Worm (Caenorhabditis elegans) whole organism, L4/young adult: ENCODE data around the gene F28C6.10.

ENCODE experiments used
- W03F9.2 ChIP-seq: fragments of 150-350 bp; optimal IDR thresholded peaks from 2 replicates; lab custom pipeline; 2014; ENCODE audit warnings: missing biosample characterization, missing genetic modification characterization
- dao-5 ChIP-seq: sonication (generic microtip); optimal IDR thresholded peaks from 2 replicates; lab custom pipeline; 2016; ENCODE audit warnings: missing genotype, missing genetic modification characterization, moderate library complexity, missing compliant biosample characterization
- him-1 ChIP-seq: sonication (generic microtip); optimal IDR thresholded peaks from 2 replicates; lab custom pipeline; 2016; ENCODE audit warnings: missing genotype, missing genetic modification reagents, missing genetic modification characterization, missing compliant biosample characterization

The F28C6.10 gene

ce11 chrII:8603567-8604359, 4.0 kb upstream of the F28C6.10 start, which contains the start of gene suf-1:
TSS of gene suf-1 (plus strand) at chrII:8603846.
- peak; percentile 53 for TF ChIP-seq dao-5
- peak; percentile 37 for TF ChIP-seq W03F9.2 (tag; lab: Kevin White, UChicago)
- no peak for TF ChIP-seq him-1 (tag; lab: Kevin White, UChicago)

ce11 chrII:8606549-8606948, 1.2 kb upstream of the F28C6.10 start, which contains the start of gene F28C6.8:
TSS of gene F28C6.8 (plus strand) at chrII:8606849.
- no peak for TF ChIP-seq W03F9.2 (tag; lab: Kevin White, UChicago)
- no peak for TF ChIP-seq dao-5
- TF ChIP-seq him-1 (tag; lab: Kevin White, UChicago): no peak

ce11 chrII:8610085-8610484, 2.3 kb downstream of the F28C6.10 start, which contains the start of gene F28C6.9:
TSS of gene F28C6.9 (minus strand) at chrII:8610185.
- no peak for TF ChIP-seq him-1 (tag; lab: Kevin White, UChicago)
- no peak for TF ChIP-seq dao-5
- TF ChIP-seq W03F9.2 (tag; lab: Kevin White, UChicago): no peak

ce11 chrII:8610585-8610984, 2.8 kb downstream of the F28C6.10 start:
- TF ChIP-seq dao-5 (no peak), him-1 (tag; lab: Kevin White, UChicago) (no peak), W03F9.2 (tag; lab: Kevin White, UChicago) (no peak)

- no peak for TF ChIP-seq dao-5
- TF ChIP-seq W03F9.2 (tag; lab: Kevin White, UChicago): no peak
- no peak for TF ChIP-seq him-1 (tag; lab: Kevin White, UChicago)
Observed at ce11 chrII:8611330-8611729, 3.6 kb downstream of the F28C6.10 start.

- TF ChIP-seq dao-5: no peak
- no peak for TF ChIP-seq him-1 (tag; lab: Kevin White, UChicago)
- no peak for TF ChIP-seq W03F9.2 (tag; lab: Kevin White, UChicago)
Observed at ce11 chrII:8612470-8612869, 4.7 kb downstream of the F28C6.10 start, which contains the start of gene T22C8.1. TSS of gene T22C8.1 (plus strand) at chrII:8612770.

ce11 chrII:8616155-8616554, 8.4 kb downstream of the F28C6.10 start:
- TF ChIP-seq W03F9.2 (tag; lab: Kevin White, UChicago) (no peak), him-1 (tag; lab: Kevin White, UChicago) (no peak), dao-5 (no peak)

ce11 chrII:8617516-8617915, 9.8 kb downstream of the F28C6.10 start, which contains the start of gene chhy-1:
TSS of gene chhy-1 (minus strand) at chrII:8617616.
- TF ChIP-seq dao-5 (no peak), him-1 (tag; lab: Kevin White, UChicago) (no peak), W03F9.2 (tag; lab: Kevin White, UChicago) (no peak)

- no peak for TF ChIP-seq dao-5
Observed at ce11 chrII:8621883-8622282, 14.1 kb downstream of the F28C6.10 start, which contains the start of gene T22C8.3. TSS of gene T22C8.3 (minus strand) at chrII:8621983.

ce11 chrII:8623396-8623795, 15.6 kb downstream of the F28C6.10 start, which contains the start of gene T22C8.4:
TSS of gene T22C8.4 (minus strand) at chrII:8623496.
- TF ChIP-seq W03F9.2 (tag; lab: Kevin White, UChicago) (no peak), him-1 (tag; lab: Kevin White, UChicago) (no peak), dao-5 (no peak)

- TF ChIP-seq dao-5 (no peak), W03F9.2 (tag; lab: Kevin White, UChicago) (no peak), him-1 (tag; lab: Kevin White, UChicago) (no peak)
Observed at ce11 chrII:8625163-8625562, 17.4 kb downstream of the F28C6.10 start, which contains the start of gene sptf-2. TSS of gene sptf-2 (plus strand) at chrII:8625459.

- no peak for TF ChIP-seq him-1 (tag; lab: Kevin White, UChicago)
- TF ChIP-seq W03F9.2 (tag; lab: Kevin White, UChicago): no peak
- no peak for TF ChIP-seq dao-5
Observed at ce11 chrII:8626598-8626997, 18.8 kb downstream of the F28C6.10 start.

ce11 chrII:8627907-8628306, 20.1 kb downstream of the F28C6.10 start:
- no peak for TF ChIP-seq him-1 (tag; lab: Kevin White, UChicago)
- no peak for TF ChIP-seq W03F9.2 (tag; lab: Kevin White, UChicago)
- TF ChIP-seq dao-5: no peak

- TF ChIP-seq dao-5: no peak
- no peak for TF ChIP-seq him-1 (tag; lab: Kevin White, UChicago)
- no peak for TF ChIP-seq W03F9.2 (tag; lab: Kevin White, UChicago)
Observed at ce11 chrII:8630088-8630487, 22.3 kb downstream of the F28C6.10 start, which contains the start of gene T22C8.6. TSS of gene T22C8.6 (minus strand) at chrII:8630281.
